Fruit fly (Drosophila melanogaster): Measurements from ENCODE around the gene CG5103.

Gene CG5103

DNA sequence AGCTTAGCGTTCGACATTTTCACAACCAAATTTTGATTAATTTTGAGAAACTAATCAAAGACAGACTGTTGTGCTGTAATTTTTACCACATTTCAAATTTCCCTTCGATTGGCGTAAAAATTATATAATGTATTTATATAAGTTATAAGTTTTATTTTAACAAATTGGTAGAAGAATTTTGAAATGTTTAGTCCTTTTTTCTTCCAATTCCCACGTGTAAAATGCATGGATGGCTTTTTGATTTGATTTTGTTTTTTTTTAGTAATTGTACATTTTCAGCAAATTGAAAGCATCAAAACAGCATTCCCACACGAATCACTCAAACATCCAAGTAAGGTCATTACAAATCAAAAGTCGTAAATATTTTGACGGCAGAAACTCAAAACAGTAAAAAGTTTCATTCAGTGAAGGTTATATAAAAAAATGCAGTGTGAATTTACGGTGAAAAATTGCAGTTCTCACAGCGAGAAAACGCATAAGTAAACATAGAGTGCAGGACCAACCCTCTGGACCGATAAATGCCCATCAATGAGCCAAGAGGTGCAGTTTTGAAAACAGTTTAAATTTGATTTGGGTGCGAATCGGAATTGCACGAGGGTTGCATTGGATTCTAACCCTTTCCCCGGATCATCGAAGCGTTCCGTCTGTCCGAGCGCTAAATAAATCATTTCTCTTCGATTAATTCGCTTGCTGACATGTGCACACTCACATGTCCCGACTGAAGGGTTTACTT, at the start of gene CG5103:
TSS of gene CG5103 (minus strand) at position 51 of the 733 bp plus-strand sequence.
- no peak for TF ChIP-seq CG8478 (optimal IDR thresholded peaks at IDR 0.05)

DNA sequence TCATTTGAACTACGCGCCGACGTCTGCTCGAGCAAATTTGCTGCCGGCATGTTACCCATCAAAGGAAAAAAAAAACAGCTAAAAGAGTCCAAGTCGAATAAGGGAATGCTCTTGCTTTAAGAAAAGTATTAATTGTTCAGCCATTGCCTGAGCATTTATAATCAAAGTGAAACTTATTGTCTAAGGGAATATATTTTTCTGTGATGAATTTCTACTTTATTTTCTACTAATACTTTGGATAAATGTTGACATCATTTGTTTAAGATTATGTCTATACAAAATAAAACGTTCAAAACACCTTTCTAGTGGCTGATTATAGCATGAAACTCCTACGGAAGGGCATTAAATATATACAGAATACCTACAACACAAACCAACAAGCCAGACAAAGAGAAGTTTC, 40.2 kb upstream of the CG5103 start:
- no peak for TF ChIP-seq CG8478 (optimal IDR thresholded peaks at IDR 0.05)
- TF ChIP-seq CTCF (optimal IDR thresholded peaks at IDR 0.05) = no peak

DNA sequence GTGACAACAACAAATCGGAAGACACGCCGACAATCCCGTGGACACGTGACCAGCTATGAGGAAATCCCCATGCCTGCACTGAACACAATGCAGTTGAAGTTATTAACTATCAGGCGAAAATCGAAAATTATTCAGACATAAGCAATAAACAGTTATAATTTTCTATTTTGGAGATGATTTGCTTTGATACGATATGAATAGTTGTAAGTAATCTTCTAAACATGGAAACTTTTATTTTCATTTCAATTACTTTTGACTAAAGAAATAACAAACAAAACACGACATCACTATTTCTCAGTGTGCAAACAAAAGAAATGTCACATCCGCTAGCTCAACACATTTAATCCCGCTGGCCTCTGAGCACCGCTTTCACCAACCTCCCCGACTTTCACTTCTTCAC, 35.0 kb upstream of the CG5103 start:
- no peak for TF ChIP-seq CG8478 (optimal IDR thresholded peaks at IDR 0.05)
- no peak for TF ChIP-seq CTCF (optimal IDR thresholded peaks at IDR 0.05)

DNA sequence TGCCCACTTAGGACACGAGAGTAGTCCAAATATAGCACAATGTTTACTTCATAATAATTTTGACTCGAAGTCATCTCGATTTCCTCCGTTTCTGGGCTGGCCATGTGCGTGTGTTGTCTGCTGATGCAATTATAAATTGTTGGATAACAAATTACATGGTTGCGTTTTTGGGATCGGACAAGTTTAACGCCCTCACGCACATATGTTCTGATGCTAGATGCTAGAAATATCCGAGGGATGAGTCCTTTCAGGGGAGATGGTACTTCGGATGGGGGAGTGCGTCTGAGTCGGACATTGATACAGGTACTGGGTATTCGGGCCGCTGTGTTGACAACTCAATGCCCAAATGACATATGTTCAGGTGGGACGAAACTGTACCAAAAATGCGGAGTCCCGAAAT, 21.9 kb upstream of the CG5103 start:
- TF ChIP-seq CTCF (optimal IDR thresholded peaks at IDR 0.05) (no peak), CG8478 (optimal IDR thresholded peaks at IDR 0.05) (no peak)

DNA sequence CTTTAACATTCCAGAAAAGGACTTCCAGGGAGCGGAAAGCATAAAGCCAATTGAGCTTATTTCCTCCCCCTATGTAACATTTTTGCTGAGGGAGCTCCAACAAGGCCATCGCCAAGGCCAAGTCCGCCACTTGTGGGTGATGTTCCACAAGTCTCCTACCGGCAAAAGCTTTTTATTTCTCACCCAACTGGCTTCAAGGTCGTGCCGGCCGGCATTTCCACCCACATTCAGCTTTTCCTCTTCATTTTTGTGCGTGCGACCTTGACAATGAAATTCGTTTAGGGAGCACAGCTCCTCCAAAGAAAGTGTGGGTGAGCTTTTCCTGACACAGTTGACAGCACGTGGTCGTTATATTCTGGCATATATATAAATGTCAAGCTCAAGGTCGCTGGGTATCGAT, 11.7 kb upstream of the CG5103 start:
- TF ChIP-seq CTCF (optimal IDR thresholded peaks at IDR 0.05) = no peak
- no peak for TF ChIP-seq CG8478 (optimal IDR thresholded peaks at IDR 0.05)

DNA sequence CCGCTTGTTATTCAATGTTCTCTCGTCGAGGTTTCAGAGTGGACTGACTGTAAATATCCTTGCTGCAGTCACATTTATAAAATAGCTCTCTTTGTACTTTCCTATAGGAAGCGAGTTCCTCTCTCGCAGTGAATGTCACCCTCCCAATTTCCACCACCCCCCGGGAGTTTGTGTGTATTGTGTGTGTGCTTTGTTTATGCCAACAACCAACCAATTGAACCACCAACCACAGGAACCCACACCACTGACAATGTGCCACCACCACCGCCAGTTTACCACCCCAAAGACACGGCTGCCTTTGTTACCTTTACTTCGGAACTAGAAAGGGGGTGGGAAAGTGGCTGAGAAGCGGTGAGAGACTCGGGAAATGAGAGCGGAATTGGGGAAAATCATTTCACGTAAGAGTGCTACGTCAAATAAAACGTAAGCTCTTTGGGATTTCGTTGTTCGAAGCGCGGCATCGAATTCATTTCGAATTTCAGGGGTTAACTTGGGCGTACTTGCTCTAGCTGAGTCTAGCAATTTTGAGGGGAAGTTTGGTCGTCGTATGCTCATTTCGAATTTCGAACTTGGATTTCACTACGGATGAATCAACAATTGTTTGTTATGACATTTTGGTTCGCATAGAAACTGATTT, 10.4 kb upstream of the CG5103 start, which contains the start of gene grim:
TSS of gene grim (minus strand) at position 51 of the 637 bp plus-strand sequence.
- no peak for TF ChIP-seq CG8478 (optimal IDR thresholded peaks at IDR 0.05)
- no peak for TF ChIP-seq CTCF (optimal IDR thresholded peaks at IDR 0.05)

DNA sequence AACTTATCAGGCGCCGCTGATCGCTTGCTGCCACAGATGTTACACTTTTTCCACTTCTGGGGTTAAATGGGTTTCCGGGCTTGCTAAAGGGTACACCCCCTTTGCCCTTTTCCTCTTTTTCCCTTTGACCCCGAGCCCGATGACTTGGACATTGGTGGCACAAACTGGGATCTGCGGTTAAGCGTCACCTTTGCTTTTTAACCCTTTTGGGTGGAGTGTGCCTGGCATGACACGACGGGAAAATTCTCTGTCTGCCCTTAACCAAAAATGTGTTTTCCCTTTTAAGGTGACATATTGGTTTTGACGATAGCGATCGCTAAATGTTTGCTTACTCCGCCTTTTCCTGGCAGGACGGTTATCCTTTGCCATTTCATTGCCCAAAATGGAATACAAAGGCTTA, 8.0 kb upstream of the CG5103 start:
- no peak for TF ChIP-seq CTCF (optimal IDR thresholded peaks at IDR 0.05)
- no peak for TF ChIP-seq CG8478 (optimal IDR thresholded peaks at IDR 0.05)

DNA sequence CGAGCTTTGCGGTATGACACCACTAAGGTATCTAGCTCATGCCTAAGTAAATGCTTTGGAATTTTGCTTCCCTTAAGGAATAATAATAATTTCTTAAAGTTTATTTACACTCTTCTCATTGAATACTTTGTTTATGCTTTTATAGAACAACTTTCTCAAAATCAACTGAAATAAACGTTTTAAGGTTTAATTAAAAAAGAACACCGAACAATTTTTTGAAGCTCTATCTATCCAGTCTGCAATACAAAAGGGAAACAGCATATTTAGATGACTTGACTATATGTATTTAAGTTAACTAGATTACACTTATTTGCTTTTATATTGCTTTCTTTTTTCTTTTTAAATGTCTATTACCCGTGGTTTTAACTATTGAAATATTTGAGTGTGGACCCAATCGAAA, 7.1 kb upstream of the CG5103 start, which contains the start of gene CG13700:
TSS of gene CG13700 (minus strand) at position 101 of the 400 bp plus-strand sequence.
- TF ChIP-seq CG8478 (optimal IDR thresholded peaks at IDR 0.05) (no peak), CTCF (optimal IDR thresholded peaks at IDR 0.05) (no peak)

DNA sequence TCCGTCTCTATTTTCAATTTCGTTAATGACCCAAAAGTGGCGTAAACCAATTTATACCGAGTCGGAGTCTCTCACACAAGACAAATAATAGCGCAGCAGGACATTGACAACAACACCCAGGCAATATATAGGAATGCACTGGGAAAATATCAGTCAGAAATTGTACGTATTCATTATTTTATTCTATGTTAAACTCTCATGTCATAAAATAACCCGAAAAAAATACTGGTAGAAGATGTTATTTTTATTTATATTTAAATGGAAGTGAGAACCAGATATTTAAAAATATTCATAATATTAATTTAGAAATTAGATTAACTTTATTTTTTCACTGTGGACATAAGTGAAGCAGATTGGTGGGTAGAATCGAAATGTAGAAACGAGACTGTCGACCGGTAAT, 3.3 kb upstream of the CG5103 start:
- TF ChIP-seq CG8478 (optimal IDR thresholded peaks at IDR 0.05) (no peak), CTCF (optimal IDR thresholded peaks at IDR 0.05) (no peak)

DNA sequence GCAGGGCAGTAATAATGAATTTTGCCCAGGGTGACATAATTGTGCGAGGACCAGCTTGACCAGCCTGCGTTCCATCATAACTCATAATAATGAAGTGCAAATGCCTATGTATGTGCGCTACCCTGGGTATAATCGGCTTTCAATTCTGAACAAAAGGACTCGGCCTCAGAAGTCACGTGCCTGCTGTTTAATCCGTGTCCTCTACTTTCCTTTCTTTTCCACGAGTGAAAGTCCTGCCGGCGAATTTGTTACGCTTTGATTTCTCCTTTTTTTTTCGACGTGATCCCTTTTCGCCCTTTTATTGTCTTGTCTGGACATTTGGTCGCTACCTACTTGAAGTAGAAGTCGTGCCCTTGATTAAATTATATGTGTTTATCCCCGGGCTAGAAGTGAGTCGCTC, 2.4 kb upstream of the CG5103 start:
- no peak for TF ChIP-seq CG8478 (optimal IDR thresholded peaks at IDR 0.05)
- TF ChIP-seq CTCF (optimal IDR thresholded peaks at IDR 0.05) = no peak

DNA sequence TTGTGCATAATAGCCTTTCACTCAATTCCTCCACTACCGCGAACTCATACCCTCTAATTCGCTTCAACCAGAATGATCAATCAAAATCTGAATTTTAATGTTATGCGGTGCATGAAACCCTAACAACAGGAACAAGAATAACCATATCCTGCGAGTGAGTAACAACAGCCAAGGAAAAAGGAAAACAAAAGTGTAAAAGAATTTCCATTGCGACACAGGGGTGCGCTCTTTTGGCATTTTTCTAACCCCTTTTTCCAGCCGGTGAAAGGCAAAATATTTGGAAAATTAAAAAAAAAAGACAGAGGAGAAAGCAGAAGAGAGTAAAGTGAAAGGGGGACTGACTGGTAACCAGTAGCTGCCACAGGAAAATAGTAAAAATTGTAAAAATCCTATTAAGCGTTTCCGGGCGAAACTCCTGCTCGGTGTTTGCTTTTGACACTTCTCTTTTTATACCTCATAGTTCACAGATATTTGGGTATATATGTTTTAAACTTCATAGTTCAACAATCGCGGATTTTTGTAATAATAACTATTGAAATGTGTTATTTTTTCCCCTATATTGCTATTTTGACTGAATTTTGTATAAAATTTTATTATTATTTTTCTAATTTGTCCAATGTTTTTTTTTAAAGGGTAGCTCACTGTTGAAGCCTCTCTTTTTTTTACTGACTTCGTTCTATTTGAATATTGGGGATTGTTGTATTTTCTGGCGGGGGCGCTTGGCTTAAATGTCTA, 3.9 kb downstream of the CG5103 start:
- TF ChIP-seq CG8478 (optimal IDR thresholded peaks at IDR 0.05) (no peak), CTCF (optimal IDR thresholded peaks at IDR 0.05) (no peak)

DNA sequence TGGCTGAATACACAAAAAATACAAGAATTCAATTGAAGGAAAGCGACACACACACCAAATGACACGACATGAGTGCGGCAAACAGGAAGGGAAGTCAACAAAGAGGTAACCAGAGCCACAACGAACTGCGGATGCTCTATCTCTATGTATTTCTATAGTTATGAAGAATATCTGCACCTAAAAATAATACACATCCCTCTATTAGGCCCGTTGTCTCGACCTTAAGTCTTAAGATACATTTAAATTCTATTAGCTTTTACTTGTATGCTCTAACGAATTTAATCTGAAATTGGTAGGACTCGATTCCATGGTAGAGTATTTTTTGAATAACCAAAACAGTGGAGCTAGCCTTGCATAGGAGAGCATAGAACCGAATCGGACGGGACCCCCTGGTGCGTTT, 12.8 kb downstream of the CG5103 start:
- no peak for TF ChIP-seq CTCF (optimal IDR thresholded peaks at IDR 0.05)
- no peak for TF ChIP-seq CG8478 (optimal IDR thresholded peaks at IDR 0.05)

DNA sequence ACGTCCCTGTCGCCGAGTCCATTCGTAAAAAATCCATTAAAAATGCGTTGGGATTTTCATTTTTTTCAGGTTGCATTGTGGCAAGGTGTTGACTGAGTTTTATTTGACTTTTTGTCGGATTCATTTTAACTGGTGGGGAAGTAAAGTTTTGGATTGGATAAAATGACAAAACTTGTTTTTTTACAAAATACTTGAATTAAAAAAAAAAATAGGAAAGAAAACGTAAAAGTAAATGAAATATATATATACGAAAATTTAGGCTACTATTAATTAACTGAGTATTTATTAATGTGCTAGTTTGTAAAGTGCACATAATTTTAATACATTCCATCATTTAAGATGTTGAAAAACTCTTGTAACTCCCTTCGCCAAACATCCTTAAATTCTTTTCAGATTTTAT, 17.5 kb downstream of the CG5103 start:
- TF ChIP-seq CG8478 (optimal IDR thresholded peaks at IDR 0.05) (no peak), CTCF (optimal IDR thresholded peaks at IDR 0.05) (no peak)

DNA sequence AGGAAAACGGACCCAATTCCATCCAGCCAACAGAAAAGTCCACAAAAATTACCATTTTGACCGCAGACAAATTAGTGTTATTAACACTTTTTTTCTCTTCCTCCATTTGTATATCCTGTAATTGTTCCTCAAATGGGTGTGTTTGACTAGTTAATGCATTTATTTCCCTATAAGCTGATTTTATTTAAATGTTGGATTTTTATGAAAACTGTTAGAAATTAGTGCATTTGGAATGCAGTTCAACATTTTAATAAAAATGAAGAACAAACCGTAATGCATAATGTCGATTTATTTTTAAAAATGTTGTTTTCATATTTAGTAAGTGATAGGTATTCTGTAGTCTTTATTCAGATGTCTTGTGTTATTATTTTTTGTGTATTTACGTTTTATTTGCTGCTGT, 18.2 kb downstream of the CG5103 start:
- no peak for TF ChIP-seq CTCF (optimal IDR thresholded peaks at IDR 0.05)

DNA sequence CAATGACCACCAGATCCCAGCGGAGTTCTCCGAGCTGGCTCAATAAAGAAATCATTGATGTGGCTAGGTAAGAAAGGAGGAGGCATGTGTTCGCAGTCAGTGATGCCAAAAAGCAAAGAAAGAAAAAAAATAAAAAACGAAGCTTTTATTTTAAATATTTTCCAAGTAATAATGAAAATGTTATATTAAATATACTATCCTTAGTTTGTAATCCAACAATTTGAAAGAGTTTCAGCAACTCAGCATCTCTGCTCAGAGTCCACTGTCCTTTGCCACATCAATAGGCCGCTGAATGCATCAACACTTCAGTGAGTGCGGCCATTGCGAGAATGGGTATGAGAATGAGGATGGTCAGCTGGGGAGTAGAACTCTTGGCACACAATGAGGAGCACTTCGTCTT, 19.9 kb downstream of the CG5103 start:
- TF ChIP-seq CTCF (optimal IDR thresholded peaks at IDR 0.05) = no peak
- no peak for TF ChIP-seq CG8478 (optimal IDR thresholded peaks at IDR 0.05)

DNA sequence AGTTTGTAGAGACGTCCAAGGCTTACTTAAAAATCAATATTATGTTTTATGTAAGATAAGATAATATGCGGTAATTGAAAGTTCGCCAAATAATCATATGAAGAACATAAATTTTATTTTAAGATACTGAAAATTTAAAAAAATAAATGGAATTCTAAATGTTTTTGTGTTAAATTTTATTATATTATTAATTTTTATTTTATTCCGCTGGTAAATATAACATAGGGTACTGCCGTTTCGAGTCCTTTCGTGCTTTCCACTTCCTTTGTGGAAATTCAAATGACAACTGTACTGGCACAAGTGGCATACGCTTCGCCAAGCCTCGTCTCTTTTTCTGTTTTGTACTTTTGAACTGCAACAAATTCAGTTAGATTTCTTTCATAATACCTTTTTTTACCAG, 20.9 kb downstream of the CG5103 start:
- TF ChIP-seq CTCF (optimal IDR thresholded peaks at IDR 0.05) (no peak), CG8478 (optimal IDR thresholded peaks at IDR 0.05) (no peak)

Measured in S2 (cell line).